Worm (Caenorhabditis elegans) whole organism, L1 larva: ENCODE data around the gene prmn-1.

Experiments used
- aly-2 ChIP-seq: fragments of 150-350 bp; optimal IDR thresholded peaks from 2 replicates; lab custom pipeline; 2014; ENCODE audit warnings: missing biosample characterization, missing genetic modification characterization
- ceh-63 ChIP-seq: fragments of 200-800 bp; sonication (Bioruptor generic); optimal IDR thresholded peaks from 2 replicates; lab custom pipeline; 2018; ENCODE audit warnings: mild to moderate bottlenecking, missing genetic modification characterization, missing compliant biosample characterization
- ceh-82 ChIP-seq, 3 experiments: fragments of 150-350 bp in 1 of 3; sonication (generic microtip) in 2 of 3; optimal IDR thresholded peaks; 2 replicates each; lab custom pipeline; 2014 to 2017; ENCODE audit warnings: missing biosample characterization in 3 of 3, missing genetic modification characterization in 3 of 3
- egl-27 ChIP-seq, 2 experiments: fragments of 150-350 bp in 1 of 2; sonication (generic microtip); optimal IDR thresholded peaks; 3 replicates each; lab custom pipeline; 2017 to 2018; ENCODE audit warnings: missing biosample characterization in 2 of 2, missing genetic modification characterization in 2 of 2, missing genetic modification reagents in 2 of 2
- fos-1 ChIP-seq: fragments of 150-350 bp; optimal IDR thresholded peaks from 2 replicates; lab custom pipeline; 2014; ENCODE audit warnings: missing biosample characterization, missing genetic modification characterization
- lin-13 ChIP-seq: fragments of 150-350 bp; optimal IDR thresholded peaks from 2 replicates; lab custom pipeline; 2014; ENCODE audit warnings: missing biosample characterization, missing genetic modification reagents, missing genetic modification characterization
- lin-39 ChIP-seq: fragments of 150-350 bp; optimal IDR thresholded peaks from 2 replicates; lab custom pipeline; 2014; ENCODE audit warnings: missing biosample characterization, missing genetic modification reagents, missing genetic modification characterization
- mep-1 ChIP-seq: fragments of 150-350 bp; optimal IDR thresholded peaks from 2 replicates; lab custom pipeline; 2014; ENCODE audit warnings: missing biosample characterization, missing genetic modification characterization
- nhr-11 ChIP-seq: fragments of 150-350 bp; optimal IDR thresholded peaks from 2 replicates; lab custom pipeline; 2014; ENCODE audit warnings: missing biosample characterization, missing genetic modification characterization
- sox-4 ChIP-seq: sonication (generic microtip); optimal IDR thresholded peaks from 2 replicates; lab custom pipeline; 2016; ENCODE audit warnings: missing genetic modification characterization, missing compliant biosample characterization

- TF ChIP-seq lin-39 (tag; lab: Kevin White, UChicago) (no peak), ceh-63 (GFP tag; lab: Kevin White, UChicago) (no peak), nhr-11 (no peak), mep-1 (tag; lab: Kevin White, UChicago) (no peak), sox-4 (tag; lab: Kevin White, UChicago) (no peak), egl-27 (tag; optimal IDR thresholded peaks at IDR 0.05; lab: Kevin White, UChicago) (no peak), aly-2 (tag; lab: Kevin White, UChicago) (no peak), ceh-82 (tag; optimal IDR thresholded peaks at IDR 0.05; lab: Kevin White, UChicago) (no peak), fos-1 (tag; lab: Kevin White, UChicago) (no peak), lin-13 (GFP tag; lab: Kevin White, UChicago) (no peak)
Measured at ce11 chrX:11406784-11407183, 21.9 kb downstream of the prmn-1 start.
